Fruit fly (Drosophila melanogaster): ENCODE results near the gene kmr.

DNA sequence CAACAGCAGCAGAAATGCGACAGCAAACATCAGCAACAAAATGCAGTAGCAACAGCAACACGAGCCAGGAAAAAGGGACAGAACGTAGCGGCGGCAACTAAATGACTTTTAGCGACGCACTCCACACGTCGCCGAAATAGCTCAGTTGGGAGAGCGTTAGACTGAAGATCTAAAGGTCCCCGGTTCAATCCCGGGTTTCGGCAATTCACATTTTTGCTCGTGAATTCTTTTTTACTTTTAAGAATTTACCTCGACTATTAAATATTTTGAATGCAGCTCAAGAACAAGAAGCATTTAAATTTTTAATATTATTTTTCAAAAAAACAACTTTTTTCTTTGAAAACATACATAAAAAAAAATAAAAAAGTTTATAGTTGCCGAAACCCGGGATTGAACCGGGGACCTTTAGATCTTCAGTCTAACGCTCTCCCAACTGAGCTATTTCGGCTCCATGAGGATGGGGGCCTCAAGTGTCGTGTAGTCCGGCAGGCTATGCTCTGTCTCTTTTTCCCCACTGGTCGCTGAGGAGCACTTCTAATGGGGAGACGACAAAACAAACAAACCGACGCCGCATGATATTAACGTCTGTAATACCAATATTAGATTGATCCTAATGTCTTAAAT is 82.9 kb downstream of the kmr start:
- TF ChIP-seq eg (GFP tag; IDR thresholded peaks at IDR 0.05) = no peak
- TF ChIP-seq CG4318 (GFP tag; optimal IDR thresholded peaks at IDR 0.05) = no peak
- TF ChIP-seq Blimp-1 (GFP tag; optimal IDR thresholded peaks at IDR 0.05) = no peak
- no peak for TF ChIP-seq CG1621 (tag; optimal IDR thresholded peaks at IDR 0.05)
- TF ChIP-seq Met (GFP tag; optimal IDR thresholded peaks at IDR 0.05) = no peak
- TF ChIP-seq fd85E (GFP tag; optimal IDR thresholded peaks at IDR 0.05) = no peak
- TF ChIP-seq lz (GFP tag; optimal IDR thresholded peaks at IDR 0.05) = no peak
- TF ChIP-seq fd59A (GFP tag; optimal IDR thresholded peaks at IDR 0.05) = no peak
